Fruit fly (Drosophila melanogaster): ENCODE data around the gene GCS2beta.

Gene GCS2beta

DNA sequence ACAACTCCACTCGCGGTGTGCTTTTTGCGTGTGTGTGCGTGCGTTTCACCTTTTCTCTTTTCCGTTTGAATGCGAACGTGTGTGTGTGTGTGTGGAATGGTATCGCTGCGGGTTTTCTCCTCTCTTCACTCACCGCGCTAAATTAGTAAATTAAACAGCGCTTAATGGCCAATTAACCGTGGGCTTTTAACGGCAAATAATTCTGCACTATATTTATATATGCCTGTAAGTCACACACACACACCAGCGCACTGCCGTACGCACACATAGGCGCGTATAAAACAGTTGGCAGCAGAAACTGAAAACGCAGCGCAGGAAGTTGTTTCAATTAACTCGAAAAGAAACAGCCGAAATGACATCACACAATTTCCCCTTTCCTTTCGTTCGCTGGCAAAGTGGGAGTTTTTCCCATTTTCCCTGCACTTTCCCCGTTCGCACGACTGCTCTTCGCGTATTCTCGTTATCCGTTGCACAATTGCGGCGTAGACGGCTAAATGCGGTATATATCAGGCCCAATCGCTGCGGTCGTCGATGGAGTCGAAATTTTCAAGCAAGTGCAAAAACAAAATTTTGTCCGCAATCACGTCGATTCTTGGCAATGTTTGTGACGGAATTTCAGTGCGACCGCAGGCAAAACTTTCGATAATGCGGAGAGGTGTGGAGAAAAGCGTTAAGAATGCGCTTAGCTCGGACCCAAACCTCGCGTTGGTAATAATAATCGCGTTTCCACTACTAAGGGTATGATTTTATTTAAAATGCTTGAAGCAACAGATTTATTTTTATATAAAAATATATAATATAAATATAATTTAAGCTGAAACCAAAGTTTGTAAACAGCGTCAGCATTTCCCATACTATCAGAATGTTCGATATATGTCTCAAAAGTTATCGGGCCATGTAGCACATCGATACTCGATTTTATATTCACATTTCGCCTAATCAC, 11.3 kb downstream of the GCS2beta start, which contains the start of gene BicD (continued):
- peak; percentile 50 for TF ChIP-seq CG6854 (GFP tag; optimal IDR thresholded peaks at IDR 0.05)
- peak; percentile 12 for TF ChIP-seq Ets96B (tag; optimal IDR thresholded peaks at IDR 0.05)
- no peak for TF ChIP-seq CG7368 (GFP tag; optimal IDR thresholded peaks at IDR 0.05)
- no peak for TF ChIP-seq Eip75B (GFP tag; optimal IDR thresholded peaks at IDR 0.05)
- TF ChIP-seq eg (GFP tag; IDR thresholded peaks at IDR 0.05) = no peak
- no peak for TF ChIP-seq Ets21C (GFP tag; optimal IDR thresholded peaks at IDR 0.05)
- TF ChIP-seq CG8319 (GFP tag; optimal IDR thresholded peaks at IDR 0.05) = no peak
- TF ChIP-seq Hr38 (GFP tag; optimal IDR thresholded peaks at IDR 0.05) = no peak
- TF ChIP-seq svp (GFP tag) = peak; percentile 56
- no peak for TF ChIP-seq salr (GFP tag; optimal IDR thresholded peaks at IDR 0.05)
- TF ChIP-seq Smox (GFP tag; optimal IDR thresholded peaks at IDR 0.05) = no peak
- TF ChIP-seq CG6808 (GFP tag; optimal IDR thresholded peaks at IDR 0.05) = no peak
- peak; percentile 12 for TF ChIP-seq dsx (GFP tag; optimal IDR thresholded peaks at IDR 0.05; ENCODE audit: poor library complexity, severe bottlenecking)
- no peak for TF ChIP-seq Sox102F (GFP tag; optimal IDR thresholded peaks at IDR 0.05)
- TF ChIP-seq CG11762 (GFP tag; optimal IDR thresholded peaks at IDR 0.05; ENCODE audit: insufficient read depth) = no peak
- no peak for TF ChIP-seq CG8632 (GFP tag; optimal IDR thresholded peaks at IDR 0.05)
- TF ChIP-seq topi (GFP tag; optimal IDR thresholded peaks at IDR 0.05) = no peak
- TF ChIP-seq Eip78C (GFP tag) = peak; percentile 69
- peak; percentile 44 for TF ChIP-seq vri (GFP tag; optimal IDR thresholded peaks at IDR 0.05)
- peak; percentile 15 for TF ChIP-seq Eip93F (GFP tag; optimal IDR thresholded peaks at IDR 0.05)
- no peak for TF ChIP-seq CG32006 (GFP tag; optimal IDR thresholded peaks at IDR 0.05)
- peak; percentile 31 for TF ChIP-seq fkh (GFP tag; optimal IDR thresholded peaks at IDR 0.05)
- TF ChIP-seq CG34406 (GFP tag; optimal IDR thresholded peaks at IDR 0.05) = no peak
- TF ChIP-seq CG10669 (GFP tag; optimal IDR thresholded peaks at IDR 0.05) = no peak
- no peak for TF ChIP-seq pdm3 (GFP tag; optimal IDR thresholded peaks at IDR 0.05)
- no peak for TF ChIP-seq Met (GFP tag; optimal IDR thresholded peaks at IDR 0.05)
- TF ChIP-seq CG8119 (GFP tag; IDR thresholded peaks at IDR 0.05) = peak; percentile 50; the same call in 2 of the 3 replicates
- no peak for TF ChIP-seq Sox15 (GFP tag; optimal IDR thresholded peaks at IDR 0.05)
- no peak for TF ChIP-seq CG4318 (GFP tag; optimal IDR thresholded peaks at IDR 0.05)
- TF ChIP-seq Blimp-1 (GFP tag; optimal IDR thresholded peaks at IDR 0.05) = peak; percentile 4
- TF ChIP-seq net (GFP tag; optimal IDR thresholded peaks at IDR 0.05) = no peak
- TF ChIP-seq Lpt (GFP tag; optimal IDR thresholded peaks at IDR 0.05) = no peak
- no peak for TF ChIP-seq CG3919 (GFP tag; optimal IDR thresholded peaks at IDR 0.05)

DNA sequence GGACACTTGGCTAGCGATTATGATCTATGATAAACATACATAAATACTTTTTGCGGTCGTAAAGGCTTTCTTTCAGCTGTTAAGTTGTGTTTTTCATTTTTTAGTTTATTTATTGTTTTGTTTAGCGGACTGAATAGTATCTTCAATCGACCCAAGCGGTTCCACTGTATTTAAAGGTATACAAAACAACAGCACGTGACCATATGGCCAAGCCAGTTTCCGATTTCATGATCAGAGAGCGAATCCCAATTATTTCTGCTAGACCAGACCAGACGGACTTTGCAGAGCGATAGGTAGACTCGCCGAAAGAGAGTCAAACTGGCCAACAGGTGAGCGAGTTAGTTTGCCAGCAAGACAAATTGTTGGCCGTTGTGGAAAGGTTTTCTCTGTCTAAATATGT, 12.6 kb downstream of the GCS2beta start, which contains the start of gene Sgt:
Sgt (plus strand) TSS at position 80 of the 400 bp plus-strand sequence.
- TF ChIP-seq dac (GFP tag; optimal IDR thresholded peaks at IDR 0.05) = no peak
- 0 out of 2 replicates have a peak, but pooled peaks have one; percentile 24 for TF ChIP-seq CG15336 (GFP tag; IDR thresholded peaks at IDR 0.05)

- TF ChIP-seq fkh (GFP tag; optimal IDR thresholded peaks at IDR 0.05) (peak; percentile 76), vri (GFP tag; optimal IDR thresholded peaks at IDR 0.05) (peak; percentile 19), OdsH (GFP tag; optimal IDR thresholded peaks at IDR 0.05) (no peak)
Measured at dm6 chr2L:17470630-17471029, 13.5 kb downstream of the GCS2beta start.

Measured in whole organism, prepupa.